Worm (Caenorhabditis elegans) whole organism, mixed stage, embryonic: ENCODE data around the gene nhr-41.

Experiments used
- ceh-83 ChIP-seq: fragments of 200-800 bp; sonication (Bioruptor generic); optimal IDR thresholded peaks from 2 replicates; lab custom pipeline; 2018; ENCODE audit warnings: mild to moderate bottlenecking, missing genetic modification characterization, missing compliant biosample characterization
- snpc-4 ChIP-seq: fragments of 150-350 bp; optimal IDR thresholded peaks from 2 replicates; lab custom pipeline; 2014; ENCODE audit warnings: missing biosample characterization, missing genetic modification characterization
- unc-39 ChIP-seq: fragments of 150-350 bp; optimal IDR thresholded peaks from 2 replicates; lab custom pipeline; 2014; ENCODE audit warnings: missing biosample characterization, missing genetic modification characterization

ce11 chrIV:1377699-1378098, 8.3 kb upstream of the nhr-41 start:
- no peak for TF ChIP-seq snpc-4
- TF ChIP-seq unc-39 (tag; lab: Kevin White, UChicago) = no peak
- TF ChIP-seq ceh-83 (GFP tag; lab: Kevin White, UChicago) = no peak
